Worm (Caenorhabditis elegans) whole organism, L4 larva: ENCODE results near the gene sups-1.

ENCODE experiments used
- T26A8.4 ChIP-seq: fragments of 200-800 bp; sonication (Bioruptor generic); IDR thresholded peaks from 2 replicates; pipeline ENCODE4 v1.3.6; 2022; ENCODE audit warnings: missing genetic modification characterization, missing compliant biosample characterization
- aha-1 ChIP-seq: fragments of 150-350 bp; peaks from one replicate; lab custom pipeline; 2014; ENCODE audit warnings: missing biosample characterization, missing genetic modification characterization
- ceh-20 ChIP-seq: fragments of 200-800 bp; sonication (Bioruptor generic); IDR thresholded peaks from 2 replicates; pipeline ENCODE4 v1.3.6; 2022; ENCODE audit warnings: missing genetic modification reagents, missing genetic modification characterization, missing compliant biosample characterization
- ceh-28 ChIP-seq: fragments of 150-350 bp; optimal IDR thresholded peaks from 2 replicates; lab custom pipeline; 2014; ENCODE audit warnings: missing biosample characterization, missing genetic modification reagents, missing genetic modification characterization
- ceh-44 ChIP-seq: fragments of 200-800 bp; sonication (Bioruptor generic); IDR thresholded peaks from 2 replicates; pipeline ENCODE4 v1.3.6; 2022; ENCODE audit warnings: missing genetic modification reagents, missing genetic modification characterization, missing compliant biosample characterization
- ceh-62 ChIP-seq: sonication (generic microtip); optimal IDR thresholded peaks from 2 replicates; lab custom pipeline; 2017; ENCODE audit warnings: missing biosample characterization, missing genetic modification characterization
- fos-1 ChIP-seq: fragments of 150-350 bp; optimal IDR thresholded peaks from 2 replicates; lab custom pipeline; 2014; ENCODE audit warnings: missing biosample characterization, missing genetic modification characterization
- pha-4 ChIP-seq, 2 experiments: fragments of 150-350 bp in 1 of 2; fragments of 200-800 bp in 1 of 2; sonication (Bioruptor generic) in 1 of 2; IDR thresholded peaks in 1 of 2; optimal IDR thresholded peaks in 1 of 2; 2 replicates each; pipeline versions ENCODE4 v1.3.6 to Lab custom; 2014 to 2022; ENCODE audit warnings: missing genetic modification characterization in 2 of 2, missing genetic modification reagents in 2 of 2, missing biosample characterization in 1 of 2, missing compliant biosample characterization in 1 of 2
- snpc-4 ChIP-seq: fragments of 150-350 bp; optimal IDR thresholded peaks from 2 replicates; lab custom pipeline; 2014; ENCODE audit warnings: missing biosample characterization, missing genetic modification characterization
- spr-1 ChIP-seq: sonication (generic microtip); optimal IDR thresholded peaks from 2 replicates; lab custom pipeline; 2016; ENCODE audit warnings: mild to moderate bottlenecking, missing genetic modification characterization, missing compliant biosample characterization
- ztf-11 ChIP-seq: fragments of 150-350 bp; optimal IDR thresholded peaks from 2 replicates; lab custom pipeline; 2014; ENCODE audit warnings: missing biosample characterization, missing genetic modification characterization

- no peak for TF ChIP-seq T26A8.4
- TF ChIP-seq ceh-44 = no peak
- TF ChIP-seq ceh-28 = no peak
- no peak for TF ChIP-seq fos-1 (tag; lab: Kevin White, UChicago)
- no peak for TF ChIP-seq ztf-11 (tag; lab: Kevin White, UChicago)
- TF ChIP-seq ceh-20 (GFP tag; lab: Robert Waterston, UW) = no peak
- TF ChIP-seq ceh-62 (tag; lab: Kevin White, UChicago) = no peak
- no peak for TF ChIP-seq spr-1 (tag; lab: Kevin White, UChicago)
- no peak for TF ChIP-seq aha-1 (tag; lab: Kevin White, UChicago)
- TF ChIP-seq snpc-4 (tag; lab: Kevin White, UChicago) = no peak
- no peak for TF ChIP-seq pha-4 (GFP tag; IDR thresholded peaks at IDR 0.05; lab: Robert Waterston, UW)
- no peak for TF ChIP-seq pha-4 (tag; optimal IDR thresholded peaks at IDR 0.05; lab: Kevin White, UChicago)
Measured at ce11 chrX:6022469-6022868, 18.5 kb downstream of the sups-1 start, which contains the start of gene lelo-3.
